Worm (Caenorhabditis elegans): ENCODE results near the gene ZK1248.11.
A peak's percentile ranks its signal among the peaks of the same experiment; 100 is the strongest.

The ZK1248.11 gene

ce11 chrII:5835146-5835545, 6.8 kb upstream of the ZK1248.11 start:
- TF ChIP-seq daf-8 (GFP tag; IDR thresholded peaks at IDR 0.05) (no peak), ZK546.5 (tag; optimal IDR thresholded peaks at IDR 0.05) (no peak), hlh-30 (tag; optimal IDR thresholded peaks at IDR 0.05; ENCODE audit: insufficient read depth) (no peak), skn-1 (tag; optimal IDR thresholded peaks at IDR 0.05) (no peak), mdl-1 (tag; optimal IDR thresholded peaks at IDR 0.05) (no peak), aha-1 (tag) (peak; percentile 93)

- TF ChIP-seq lin-13 (GFP tag; optimal IDR thresholded peaks at IDR 0.05), result no peak
These were observed 4.8 kb upstream of the ZK1248.11 start, which contains the start of gene gtap-1 for ce11 chrII:5833136-5833535. Gene gtap-1 (minus strand): TSS chrII:5833236.

ce11 chrII:5831373-5831772, 3.0 kb upstream of the ZK1248.11 start:
- TF ChIP-seq lin-29 (GFP tag; IDR thresholded peaks at IDR 0.05) (no peak), set-16 (GFP tag; IDR thresholded peaks at IDR 0.05) (peak; percentile 79), ceh-20 (GFP tag; IDR thresholded peaks at IDR 0.05) (no peak), ceh-62 (tag; optimal IDR thresholded peaks at IDR 0.05) (no peak), zag-1 (tag; optimal IDR thresholded peaks at IDR 0.05) (no peak)

ce11 chrII:5829940-5830424, 1.6 kb upstream of the ZK1248.11 start, which contains the start of gene col-74:
Gene col-74 (plus strand): TSS chrII:5830374.
- peak in 1 of 2 experiments; percentile 2 for TF ChIP-seq unc-62 (GFP tag; optimal IDR thresholded peaks at IDR 0.05 in 1 of 2)
- TF ChIP-seq unc-62 (tag; optimal IDR thresholded peaks at IDR 0.05), result no peak
- no peak for TF ChIP-seq saeg-2 (GFP tag; IDR thresholded peaks at IDR 0.05)
- no peak for TF ChIP-seq Y48G9A.11 (GFP tag; IDR thresholded peaks at IDR 0.05)
- no peak for TF ChIP-seq F44E2.7 (GFP tag; IDR thresholded peaks at IDR 0.05)
- TF ChIP-seq hlh-11 (tag; optimal IDR thresholded peaks at IDR 0.05), result peak; percentile 42
- no peak for TF ChIP-seq D1046.2 (GFP tag; IDR thresholded peaks at IDR 0.05)
- peak; percentile 56 for TF ChIP-seq dve-1 (tag; optimal IDR thresholded peaks at IDR 0.05; ENCODE audit: insufficient read depth)
- TF ChIP-seq daf-16 (GFP tag; optimal IDR thresholded peaks at IDR 0.05), result no peak
- TF ChIP-seq daf-16 (tag; optimal IDR thresholded peaks at IDR 0.05), result peak; percentile 60
- TF ChIP-seq dmd-6 (GFP tag; IDR thresholded peaks at IDR 0.05), result peak; percentile 75
- no peak for TF ChIP-seq daf-12 (tag; optimal IDR thresholded peaks at IDR 0.05)
- no peak for TF ChIP-seq mxl-3 (GFP tag; optimal IDR thresholded peaks at IDR 0.05)
- TF ChIP-seq hlh-30 (tag; optimal IDR thresholded peaks at IDR 0.05; ENCODE audit: insufficient read depth), result no peak

- TF ChIP-seq nhr-28 (tag; optimal IDR thresholded peaks at IDR 0.05) (peak; percentile 36), unc-62 (GFP tag; optimal IDR thresholded peaks at IDR 0.05 in 1 of 2) (peak in 1 of 2 experiments; percentile 51), unc-62 (tag; optimal IDR thresholded peaks at IDR 0.05) (no peak), hlh-30 (tag; optimal IDR thresholded peaks at IDR 0.05; ENCODE audit: insufficient read depth) (no peak)
These were observed 1.0 kb downstream of the ZK1248.11 start, which contains the start of gene tbc-2 for ce11 chrII:5827364-5827763. Gene tbc-2 (minus strand): TSS chrII:5827443.

- TF ChIP-seq lin-1 (GFP tag; IDR thresholded peaks at IDR 0.05), result no peak
- TF ChIP-seq dpl-1 (GFP tag; optimal IDR thresholded peaks at IDR 0.05), result peak; percentile 2
- TF ChIP-seq lsy-2 (tag; optimal IDR thresholded peaks at IDR 0.05), result peak in 1 of 2 experiments; percentile 19
- no peak for TF ChIP-seq dve-1 (tag; optimal IDR thresholded peaks at IDR 0.05; ENCODE audit: insufficient read depth)
- no peak for TF ChIP-seq spr-3 (GFP tag; optimal IDR thresholded peaks at IDR 0.05)
- no peak for TF ChIP-seq ceh-32 (tag; optimal IDR thresholded peaks at IDR 0.05; ENCODE audit: poor library complexity)
- TF ChIP-seq lin-38 (GFP tag; IDR thresholded peaks at IDR 0.05), result no peak
- TF ChIP-seq zip-2 (tag; optimal IDR thresholded peaks at IDR 0.05), result no peak
- TF ChIP-seq ctbp-1 (GFP tag; IDR thresholded peaks at IDR 0.05), result 0 out of 2 replicates have a peak, but pooled peaks have one; percentile 10
- no peak for TF ChIP-seq dmd-9 (GFP tag; IDR thresholded peaks at IDR 0.05)
- no peak for TF ChIP-seq nhr-10 (tag; optimal IDR thresholded peaks at IDR 0.05)
- TF ChIP-seq nhr-237 (tag; optimal IDR thresholded peaks at IDR 0.05), result no peak
These were observed 8.1 kb downstream of the ZK1248.11 start, which contains the start of gene ehs-1 for ce11 chrII:5820282-5820762. Gene ehs-1 (plus strand): TSS chrII:5820712.
